Fruit fly (Drosophila melanogaster): Measurements from ENCODE around the gene Orc5.

Orc5 gene

DNA sequence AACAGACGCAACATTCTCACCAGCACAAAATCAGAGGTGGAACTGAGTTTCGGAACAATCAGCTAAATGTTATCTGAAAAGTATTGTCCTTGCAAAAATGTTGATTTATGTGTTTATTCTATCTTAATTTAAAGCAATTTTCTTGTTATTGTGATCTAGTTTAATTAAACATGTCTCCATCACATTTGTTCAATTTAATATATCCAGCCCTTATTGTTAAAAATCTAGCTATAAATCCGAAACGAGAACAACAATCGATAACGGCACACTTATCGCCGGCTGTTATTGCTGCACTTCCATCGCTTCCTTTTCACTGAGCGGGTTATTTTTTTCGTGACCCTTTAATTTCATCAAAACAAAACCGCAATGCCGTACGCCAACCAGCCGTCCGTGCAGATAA lies 3.4 kb downstream of the Orc5 start, which contains the start of the genes GatC, PolG2 and Polr2C (continued):
- TF ChIP-seq dm (GFP tag; optimal IDR thresholded peaks at IDR 0.05): no peak
- no peak for TF ChIP-seq CG31388 (GFP tag; optimal IDR thresholded peaks at IDR 0.05)
- peak; percentile 80 for TF ChIP-seq Dref (GFP tag; IDR thresholded peaks at IDR 0.05)
- TF ChIP-seq al (GFP tag; IDR thresholded peaks at IDR 0.05): peak; percentile 33; the same call in 1 of the 2 replicates
- TF ChIP-seq cad (GFP tag; optimal IDR thresholded peaks at IDR 0.05): no peak
- no peak for TF ChIP-seq Oaz (GFP tag; IDR thresholded peaks at IDR 0.05)
- TF ChIP-seq ap (GFP tag; IDR thresholded peaks at IDR 0.05): no peak
- TF ChIP-seq hth (optimal IDR thresholded peaks at IDR 0.05): no peak
- no peak for TF ChIP-seq ATbp (GFP tag; optimal IDR thresholded peaks at IDR 0.05)
- no peak for TF ChIP-seq CG1832 (GFP tag; optimal IDR thresholded peaks at IDR 0.05)
- peak; percentile 50 for TF ChIP-seq CG8388 (GFP tag; optimal IDR thresholded peaks at IDR 0.05)
- TF ChIP-seq CG43689 (GFP tag; IDR thresholded peaks at IDR 0.05): no peak
- no peak for TF ChIP-seq CG31441 (GFP tag; IDR thresholded peaks at IDR 0.05)
- peak; percentile 62 for TF ChIP-seq YL-1 (GFP tag; optimal IDR thresholded peaks at IDR 0.05)
- no peak for TF ChIP-seq Meics (GFP tag; optimal IDR thresholded peaks at IDR 0.05)
- TF ChIP-seq h (optimal IDR thresholded peaks at IDR 0.05): no peak
- no peak for TF ChIP-seq grn (GFP tag; optimal IDR thresholded peaks at IDR 0.05)
- no peak for TF ChIP-seq fru (optimal IDR thresholded peaks at IDR 0.05)
- TF ChIP-seq hkb (optimal IDR thresholded peaks at IDR 0.05): peak; percentile 74
- TF ChIP-seq hkb (GFP tag; IDR thresholded peaks at IDR 0.05): no peak
- peak; percentile 62 for TF ChIP-seq lilli (GFP tag; optimal IDR thresholded peaks at IDR 0.05)
- peak in 1 of 2 experiments; percentile 34 for TF ChIP-seq Pdp1 (GFP tag; optimal IDR thresholded peaks at IDR 0.05)
- peak; percentile 41 for TF ChIP-seq CG2712 (tag; optimal IDR thresholded peaks at IDR 0.05)
- no peak for TF ChIP-seq CG6654 (GFP tag; optimal IDR thresholded peaks at IDR 0.05)
- no peak for TF ChIP-seq CG2889 (GFP tag; IDR thresholded peaks at IDR 0.05)
- TF ChIP-seq CG10979 (tag; optimal IDR thresholded peaks at IDR 0.05): no peak
- TF ChIP-seq CG15269 (tag; optimal IDR thresholded peaks at IDR 0.05): no peak
- TF ChIP-seq CG7745 (tag; optimal IDR thresholded peaks at IDR 0.05): no peak
- peak; percentile 33 for TF ChIP-seq vfl (GFP tag; optimal IDR thresholded peaks at IDR 0.05)
- TF ChIP-seq Optix (GFP tag; IDR thresholded peaks at IDR 0.05): no peak
- TF ChIP-seq Atf3 (GFP tag; optimal IDR thresholded peaks at IDR 0.05): peak; percentile 35
- TF ChIP-seq CG7271 (tag; optimal IDR thresholded peaks at IDR 0.05): no peak
- TF ChIP-seq HLHmδ (GFP tag; optimal IDR thresholded peaks at IDR 0.05): no peak
- no peak for TF ChIP-seq fd64A (GFP tag; optimal IDR thresholded peaks at IDR 0.05)
- no peak for TF ChIP-seq run (tag; optimal IDR thresholded peaks at IDR 0.05)
- TF ChIP-seq CG8089 (GFP tag; optimal IDR thresholded peaks at IDR 0.05): peak; percentile 12
- TF ChIP-seq Doc2 (GFP tag; IDR thresholded peaks at IDR 0.05): no peak
- no peak for TF ChIP-seq CG4360 (GFP tag; IDR thresholded peaks at IDR 0.05)
- TF ChIP-seq CTCF (GFP tag; optimal IDR thresholded peaks at IDR 0.05): no peak
- TF ChIP-seq CG17385 (GFP tag; optimal IDR thresholded peaks at IDR 0.05): no peak
- TF ChIP-seq peb (GFP tag; IDR thresholded peaks at IDR 0.05): no peak
- peak; percentile 42 for TF ChIP-seq CG3995 (GFP tag; optimal IDR thresholded peaks at IDR 0.05)
- no peak for TF ChIP-seq org-1 (GFP tag; optimal IDR thresholded peaks at IDR 0.05)
- TF ChIP-seq CG17186 (GFP tag; optimal IDR thresholded peaks at IDR 0.05): peak; percentile 63
- TF ChIP-seq esg (GFP tag; conservative IDR thresholded peaks at IDR 0.05): peak; percentile 37; the same call in 1 of the 2 replicates
- TF ChIP-seq Six4 (GFP tag; optimal IDR thresholded peaks at IDR 0.05): no peak
- TF ChIP-seq wor (GFP tag; IDR thresholded peaks at IDR 0.05): no peak
- peak; percentile 35 for TF ChIP-seq CG15601 (tag; optimal IDR thresholded peaks at IDR 0.05)
- no peak for TF ChIP-seq CG11723 (GFP tag; optimal IDR thresholded peaks at IDR 0.05)
- TF ChIP-seq emc (GFP tag; optimal IDR thresholded peaks at IDR 0.05): no peak
- no peak for TF ChIP-seq her (GFP tag; optimal IDR thresholded peaks at IDR 0.05)
- TF ChIP-seq CG10654 (GFP tag; optimal IDR thresholded peaks at IDR 0.05): no peak
- peak; percentile 70 for TF ChIP-seq vvl (GFP tag; IDR thresholded peaks at IDR 0.05)
- TF ChIP-seq CG17328 (GFP tag; IDR thresholded peaks at IDR 0.05): no peak
- peak; percentile 27 for TF ChIP-seq CG33213 (GFP tag; optimal IDR thresholded peaks at IDR 0.05)

Measured in whole organism, embryonic.